Fruit fly (Drosophila melanogaster) whole organism, embryonic: ENCODE measurements around the gene CG3662.

Experiments
- Antp ChIP-seq: fragments of 200-800 bp; sonication (Bioruptor generic); optimal IDR thresholded peaks from 3 replicates; lab custom pipeline; 2016; ENCODE audit warnings: missing biosample characterization, missing genetic modification characterization
- BEAF-32 ChIP-seq: fragments of 200-800 bp; sonication (Bioruptor generic); optimal IDR thresholded peaks from 3 replicates; lab custom pipeline; 2017; ENCODE audit warnings: missing biosample characterization, missing genetic modification characterization, mild to moderate bottlenecking, moderate library complexity, missing genetic modification reagents
- BtbVII ChIP-seq: fragments of 200-800 bp; sonication (Bioruptor generic); optimal IDR thresholded peaks from 3 replicates; lab custom pipeline; 2017; ENCODE audit warnings: missing biosample characterization, mild to moderate bottlenecking, missing genetic modification characterization
- CG1024 ChIP-seq: fragments of 200-800 bp; sonication (Bioruptor generic); IDR thresholded peaks from 2 replicates; pipeline ENCODE4 v1.3.6; 2022; ENCODE audit warnings: missing biosample characterization, missing genetic modification characterization
- CG11696 ChIP-seq: fragments of 200-800 bp; sonication (Bioruptor generic); IDR thresholded peaks from 2 replicates; pipeline ENCODE4 v1.3.6; 2022; ENCODE audit warnings: missing biosample characterization, missing genetic modification characterization
- CG12219 ChIP-seq: fragments of 200-800 bp; sonication (Bioruptor generic); optimal IDR thresholded peaks from 3 replicates; lab custom pipeline; 2018; ENCODE audit warnings: missing biosample characterization, mild to moderate bottlenecking, missing genetic modification characterization
- CG12236 ChIP-seq: fragments of 200-800 bp; sonication (Bioruptor generic); optimal IDR thresholded peaks from 2 replicates; lab custom pipeline; 2016; ENCODE audit warnings: missing biosample characterization, missing genetic modification characterization
- CG12299 ChIP-seq: fragments of 200-800 bp; sonication (Bioruptor generic); optimal IDR thresholded peaks from 2 replicates; lab custom pipeline; 2018; ENCODE audit warnings: missing biosample characterization, mild to moderate bottlenecking, missing genetic modification characterization
- CG12659 ChIP-seq: fragments of 200-800 bp; sonication (Bioruptor generic); optimal IDR thresholded peaks from 3 replicates; lab custom pipeline; 2017; ENCODE audit warnings: mild to moderate bottlenecking, missing biosample characterization, missing genetic modification reagents, missing genetic modification characterization
- CG14441 ChIP-seq: fragments of 200-800 bp; sonication (Bioruptor generic); IDR thresholded peaks from 2 replicates; pipeline ENCODE4 v1.3.6; 2022; ENCODE audit warnings: missing biosample characterization, missing genetic modification characterization
- CG16813 ChIP-seq: fragments of 200-800 bp; sonication (Bioruptor generic); IDR thresholded peaks from 3 replicates; pipeline ENCODE4 v1.3.6; 2022; ENCODE audit warnings: missing biosample characterization, missing genetic modification characterization; ENCODE audit not compliant: partially characterized antibody
- CG17361 ChIP-seq: fragments of 200-800 bp; sonication (Bioruptor generic); IDR thresholded peaks from 3 replicates; pipeline ENCODE4 v1.3.6; 2022; ENCODE audit warnings: missing biosample characterization, missing genetic modification characterization
- CG17612 ChIP-seq: fragments of 200-800 bp; sonication (Bioruptor generic); IDR thresholded peaks from 2 replicates; pipeline ENCODE4 v1.3.6; 2022; ENCODE audit warnings: missing biosample characterization, missing genetic modification characterization
- CG18262 ChIP-seq: fragments of 200-800 bp; optimal IDR thresholded peaks from 3 replicates; lab custom pipeline; 2019; ENCODE audit warnings: missing biosample characterization, mild to moderate bottlenecking, missing genetic modification characterization, moderate library complexity
- CG2199 ChIP-seq: fragments of 200-800 bp; sonication (Bioruptor generic); IDR thresholded peaks from 3 replicates; pipeline ENCODE4 v1.3.6; 2022; ENCODE audit warnings: missing biosample characterization, missing genetic modification characterization
- CG34422 ChIP-seq: fragments of 200-800 bp; sonication (Bioruptor generic); IDR thresholded peaks from 3 replicates; pipeline ENCODE4 v1.3.6; 2022; ENCODE audit warnings: missing biosample characterization, missing genetic modification characterization
- CG4617 ChIP-seq: fragments of 200-800 bp; sonication (Bioruptor generic); optimal IDR thresholded peaks from 3 replicates; lab custom pipeline; 2016; ENCODE audit warnings: missing biosample characterization, missing genetic modification characterization, borderline replicate concordance
- CG4854 ChIP-seq: fragments of 200-800 bp; sonication (Bioruptor generic); optimal IDR thresholded peaks from 2 replicates; lab custom pipeline; 2016; ENCODE audit warnings: missing biosample characterization, missing genetic modification characterization, inconsistent platforms
- CG6813 ChIP-seq: fragments of 200-800 bp; sonication (Bioruptor generic); optimal IDR thresholded peaks from 2 replicates; lab custom pipeline; 2017; ENCODE audit warnings: missing biosample characterization, missing genetic modification characterization, mild to moderate bottlenecking, moderate library complexity, missing genetic modification reagents
- CG8478 ChIP-seq: fragments of >200 bp; optimal IDR thresholded peaks from 2 replicates; lab custom pipeline; 2018
- CG8944 ChIP-seq: fragments of 200-800 bp; sonication (Bioruptor generic); optimal IDR thresholded peaks from 3 replicates; lab custom pipeline; 2016; ENCODE audit warnings: missing biosample characterization, missing genetic modification characterization
- CkIIα-i1 ChIP-seq: fragments of 200-800 bp; sonication (Bioruptor generic); IDR thresholded peaks from 2 replicates; pipeline ENCODE4 v1.3.6; 2022; ENCODE audit warnings: missing biosample characterization, missing genetic modification characterization
- Dp ChIP-seq: fragments of 200-800 bp; sonication (Bioruptor generic); optimal IDR thresholded peaks from 2 replicates; lab custom pipeline; 2018; ENCODE audit warnings: missing biosample characterization, mild to moderate bottlenecking, missing genetic modification characterization, moderate library complexity
- Elba2 ChIP-seq: fragments of 200-800 bp; sonication (Bioruptor generic); optimal IDR thresholded peaks from 3 replicates; lab custom pipeline; 2016; ENCODE audit warnings: missing biosample characterization, missing genetic modification characterization
- Fer2 ChIP-seq: fragments of 200-800 bp; sonication (Bioruptor generic); optimal IDR thresholded peaks from 2 replicates; lab custom pipeline; 2018; ENCODE audit warnings: missing biosample characterization, mild to moderate bottlenecking, missing genetic modification characterization, moderate library complexity
- HLHmδ ChIP-seq: fragments of 200-800 bp; sonication (Bioruptor generic); optimal IDR thresholded peaks from 2 replicates; lab custom pipeline; 2018; ENCODE audit warnings: missing biosample characterization, mild to moderate bottlenecking, missing genetic modification characterization, moderate library complexity
- Hand ChIP-seq: fragments of 200-800 bp; sonication (Bioruptor generic); optimal IDR thresholded peaks from 2 replicates; lab custom pipeline; 2017; ENCODE audit warnings: mild to moderate bottlenecking, missing biosample characterization, missing genetic modification reagents, missing genetic modification characterization
- Hey ChIP-seq: fragments of 200-800 bp; sonication (Bioruptor generic); optimal IDR thresholded peaks from 3 replicates; lab custom pipeline; 2018; ENCODE audit warnings: missing biosample characterization, mild to moderate bottlenecking, missing genetic modification characterization
- Hr3 ChIP-seq: fragments of 200-800 bp; sonication (Bioruptor generic); optimal IDR thresholded peaks from 3 replicates; lab custom pipeline; 2016; ENCODE audit warnings: missing biosample characterization, missing genetic modification characterization
- Hr78 ChIP-seq, 2 experiments: fragments of 200-800 bp in 1 of 2; fragments of >200 bp in 1 of 2; sonication (Bioruptor generic) in 1 of 2; optimal IDR thresholded peaks; 2 replicates each; lab custom pipeline; 2017 to 2019; ENCODE audit warnings: missing biosample characterization in 2 of 2, missing genetic modification characterization in 2 of 2, mild to moderate bottlenecking in 1 of 2, moderate library complexity in 1 of 2
- Kr ChIP-seq: fragments of 200-800 bp; sonication (Bioruptor generic); optimal IDR thresholded peaks from 2 replicates; lab custom pipeline; 2017; ENCODE audit warnings: missing biosample characterization, mild to moderate bottlenecking, missing genetic modification characterization
- Lhr ChIP-seq: fragments of 200-800 bp; sonication (Bioruptor generic); optimal IDR thresholded peaks from 3 replicates; lab custom pipeline; 2017; ENCODE audit warnings: mild to moderate bottlenecking, missing biosample characterization, missing genetic modification reagents, missing genetic modification characterization
- Max ChIP-seq: fragments of 200-800 bp; sonication (Bioruptor generic); optimal IDR thresholded peaks from 2 replicates; lab custom pipeline; 2016; ENCODE audit warnings: missing biosample characterization, mild to moderate bottlenecking, missing genetic modification characterization
- Nf-YC ChIP-seq: fragments of 200-800 bp; optimal IDR thresholded peaks from 3 replicates; lab custom pipeline; 2019; ENCODE audit warnings: missing biosample characterization, mild to moderate bottlenecking, missing genetic modification characterization, moderate library complexity
- Ptx1 ChIP-seq: fragments of 200-800 bp; sonication (Bioruptor generic); IDR thresholded peaks from 2 replicates; pipeline ENCODE4 v1.3.6; 2022; ENCODE audit warnings: missing biosample characterization, missing genetic modification characterization
- Side ChIP-seq: fragments of 200-800 bp; sonication (Bioruptor generic); optimal IDR thresholded peaks from 2 replicates; lab custom pipeline; 2016; ENCODE audit warnings: missing biosample characterization, missing genetic modification characterization
- Sin3A ChIP-seq: fragments of >200 bp; optimal IDR thresholded peaks from 2 replicates; lab custom pipeline; 2018
- Six4 ChIP-seq: fragments of 200-800 bp; sonication (Bioruptor generic); optimal IDR thresholded peaks from 2 replicates; lab custom pipeline; 2016; ENCODE audit warnings: missing biosample characterization, missing genetic modification characterization
- ato ChIP-seq: fragments of 200-800 bp; sonication (Bioruptor generic); IDR thresholded peaks from 2 replicates; pipeline ENCODE4 v1.3.6; 2022; ENCODE audit warnings: missing biosample characterization, missing genetic modification characterization; ENCODE audit not compliant: partially characterized antibody
- ci ChIP-seq: fragments of 200-800 bp; sonication (Bioruptor generic); IDR thresholded peaks from 3 replicates; pipeline ENCODE4 v1.3.6; 2022; ENCODE audit warnings: missing biosample characterization, missing genetic modification characterization
- crc ChIP-seq: fragments of 200-800 bp; sonication (Bioruptor generic); optimal IDR thresholded peaks from 2 replicates; lab custom pipeline; 2016; ENCODE audit warnings: missing biosample characterization, missing genetic modification characterization
- fru ChIP-seq: fragments of >200 bp; optimal IDR thresholded peaks from 2 replicates; lab custom pipeline; 2017
- mirr ChIP-seq: fragments of 200-800 bp; sonication (Bioruptor generic); optimal IDR thresholded peaks from 3 replicates; lab custom pipeline; 2018; ENCODE audit warnings: missing biosample characterization, mild to moderate bottlenecking, missing genetic modification characterization
- mld ChIP-seq: fragments of 200-800 bp; sonication (Bioruptor generic); IDR thresholded peaks from 3 replicates; pipeline ENCODE4 v1.3.6; 2022; ENCODE audit warnings: missing biosample characterization, missing genetic modification characterization; ENCODE audit not compliant: partially characterized antibody
- pan ChIP-seq, 4 experiments: fragments of >200 bp in 3 of 4; fragments of 200-800 bp in 1 of 4; sonication (Bioruptor generic) in 1 of 4; optimal IDR thresholded peaks in 3 of 4; IDR thresholded peaks in 1 of 4; 2 replicates each; pipeline versions ENCODE4 v1.3.6 to Lab custom; 2017 to 2022; ENCODE audit warnings: missing biosample characterization in 2 of 4, missing genetic modification characterization in 2 of 4, mixed read lengths in 1 of 4
- repo ChIP-seq: fragments of 200-800 bp; sonication (Bioruptor generic); optimal IDR thresholded peaks from 2 replicates; lab custom pipeline; 2016; ENCODE audit warnings: missing biosample characterization, missing genetic modification characterization
- seq ChIP-seq: fragments of 200-800 bp; sonication (Bioruptor generic); IDR thresholded peaks from 2 replicates; pipeline ENCODE4 v1.3.6; 2022; ENCODE audit warnings: missing biosample characterization, missing genetic modification characterization
- sqz ChIP-seq: fragments of 200-800 bp; sonication (Bioruptor generic); optimal IDR thresholded peaks from 3 replicates; lab custom pipeline; 2018; ENCODE audit warnings: missing biosample characterization, mild to moderate bottlenecking, missing genetic modification characterization
- stwl ChIP-seq: fragments of 200-800 bp; sonication (Bioruptor generic); optimal IDR thresholded peaks from 3 replicates; lab custom pipeline; 2018; ENCODE audit warnings: missing biosample characterization, mild to moderate bottlenecking, missing genetic modification characterization, moderate library complexity
- tx ChIP-seq: fragments of 200-800 bp; sonication (Bioruptor generic); optimal IDR thresholded peaks from 2 replicates; lab custom pipeline; 2016; ENCODE audit warnings: missing biosample characterization, missing genetic modification characterization
- vfl ChIP-seq: fragments of 200-800 bp; sonication (Bioruptor generic); optimal IDR thresholded peaks from 2 replicates; lab custom pipeline; 2016; ENCODE audit warnings: missing biosample characterization, missing genetic modification characterization
- vvl ChIP-seq: fragments of 200-800 bp; sonication (Bioruptor generic); IDR thresholded peaks from 2 replicates; pipeline ENCODE4 v1.3.6; 2022; ENCODE audit warnings: missing biosample characterization, missing genetic modification characterization

The CG3662 gene

dm6 chr2L:850727-851257 lies 29.7 kb downstream of the CG3662 start, which contains the start of gene drongo (continued):
- no peak for TF ChIP-seq CG8478 (lab: Kevin White, UChicago)
- peak; percentile 92 for TF ChIP-seq CG12659 (GFP tag; lab: Kevin White, UChicago)
- TF ChIP-seq CG18262 (tag; lab: Kevin White, UChicago) = peak; percentile 9
- peak in 1 of 2 experiments; percentile 46 for TF ChIP-seq Hr78 (GFP tag; optimal IDR thresholded peaks at IDR 0.05; lab: Kevin White, UChicago)
- TF ChIP-seq Hand (GFP tag; lab: Kevin White, UChicago) = peak; percentile 61
- no peak for TF ChIP-seq Max
- no peak for TF ChIP-seq CG12219 (GFP tag; lab: Kevin White, UChicago)
- TF ChIP-seq Dp = peak; percentile 95
- no peak for TF ChIP-seq Kr (GFP tag; lab: Kevin White, UChicago)
- no peak for TF ChIP-seq Six4 (GFP tag; lab: Kevin White, UChicago)
- peak; percentile 87 for TF ChIP-seq Lhr
- no peak for TF ChIP-seq CG6813
- peak; percentile 57 for TF ChIP-seq vfl (GFP tag; lab: Kevin White, UChicago)
- TF ChIP-seq Antp = peak; percentile 13
- no peak for TF ChIP-seq ato (GFP tag; lab: Robert Waterston, UW)
- TF ChIP-seq sqz (GFP tag; lab: Kevin White, UChicago) = peak; percentile 39
- TF ChIP-seq CG17612 (GFP tag; lab: Robert Waterston, UW) = no peak
- TF ChIP-seq crc (GFP tag; lab: Kevin White, UChicago) = no peak
- TF ChIP-seq CG34422 = peak; percentile 60; the same call in 1 of the 3 replicates
- TF ChIP-seq Ptx1 (GFP tag; lab: Robert Waterston, UW) = no peak
- 0 out of 2 replicates have a peak, but pooled peaks have one; percentile 6 for TF ChIP-seq CG1024 (GFP tag; lab: Robert Waterston, UW)
- TF ChIP-seq Side (GFP tag; lab: Kevin White, UChicago) = no peak
- no peak for TF ChIP-seq seq
- no peak for TF ChIP-seq tx
- TF ChIP-seq BEAF-32 (GFP tag; lab: Kevin White, UChicago) = peak; percentile 62
- peak; percentile 4 for TF ChIP-seq CG4617
- TF ChIP-seq Elba2 (GFP tag; lab: Kevin White, UChicago) = no peak
- TF ChIP-seq stwl (tag; lab: Kevin White, UChicago) = peak; percentile 43
- TF ChIP-seq HLHmδ (GFP tag; lab: Kevin White, UChicago) = peak; percentile 90
- TF ChIP-seq Nf-YC = peak; percentile 60
- TF ChIP-seq mld (GFP tag; lab: Robert Waterston, UW) = no peak
- TF ChIP-seq vvl = peak; percentile 59; the same call in 1 of the 2 replicates
- peak; percentile 76 for TF ChIP-seq ci (GFP tag; lab: Robert Waterston, UW)
- TF ChIP-seq Hr3 = no peak
- TF ChIP-seq CG4854 (GFP tag; lab: Kevin White, UChicago) = no peak
- no peak for TF ChIP-seq CG12236 (GFP tag; lab: Kevin White, UChicago)
- TF ChIP-seq Hey (tag; lab: Kevin White, UChicago) = no peak

dm6 chr2L:852647-853111 lies 31.6 kb downstream of the CG3662 start, which contains the start of the genes CG4291 and kraken:
TSS of gene CG4291 (minus strand) at chr2L:852730.
TSS of gene kraken (plus strand) at chr2L:852768.
- TF ChIP-seq CG8944 (peak; percentile 43), CG2199 (GFP tag; lab: Robert Waterston, UW) (peak; percentile 57; the same call in 1 of the 3 replicates), Sin3A (lab: Kevin White, UChicago) (peak; percentile 34), mirr (GFP tag; lab: Kevin White, UChicago) (peak; percentile 72), CG16813 (GFP tag; lab: Robert Waterston, UW) (peak; percentile 44; the same call in 2 of the 3 replicates), CG12299 (tag; lab: Kevin White, UChicago) (no peak), pan (optimal IDR thresholded peaks at IDR 0.05; lab: Kevin White, UChicago) (no peak), pan (GFP tag; optimal IDR thresholded peaks at IDR 0.05 in 1 of 2, IDR thresholded peaks at IDR 0.05 in 1 of 2) (peak in 1 of 2 experiments; percentile 46), CkIIα-i1 (GFP tag; lab: Robert Waterston, UW) (no peak), Fer2 (tag; lab: Kevin White, UChicago) (peak; percentile 13), fru (lab: Kevin White, UChicago) (no peak), CG14441 (GFP tag; lab: Robert Waterston, UW) (peak; percentile 57), repo (no peak), CG11696 (GFP tag; lab: Robert Waterston, UW) (no peak), CG17361 (GFP tag; lab: Robert Waterston, UW) (0 out of 3 replicates have a peak, but pooled peaks have one; percentile 22), BtbVII (peak; percentile 29)
